Fruit fly (Drosophila melanogaster): ENCODE data around the gene CG45064.

CG45064 gene

DNA sequence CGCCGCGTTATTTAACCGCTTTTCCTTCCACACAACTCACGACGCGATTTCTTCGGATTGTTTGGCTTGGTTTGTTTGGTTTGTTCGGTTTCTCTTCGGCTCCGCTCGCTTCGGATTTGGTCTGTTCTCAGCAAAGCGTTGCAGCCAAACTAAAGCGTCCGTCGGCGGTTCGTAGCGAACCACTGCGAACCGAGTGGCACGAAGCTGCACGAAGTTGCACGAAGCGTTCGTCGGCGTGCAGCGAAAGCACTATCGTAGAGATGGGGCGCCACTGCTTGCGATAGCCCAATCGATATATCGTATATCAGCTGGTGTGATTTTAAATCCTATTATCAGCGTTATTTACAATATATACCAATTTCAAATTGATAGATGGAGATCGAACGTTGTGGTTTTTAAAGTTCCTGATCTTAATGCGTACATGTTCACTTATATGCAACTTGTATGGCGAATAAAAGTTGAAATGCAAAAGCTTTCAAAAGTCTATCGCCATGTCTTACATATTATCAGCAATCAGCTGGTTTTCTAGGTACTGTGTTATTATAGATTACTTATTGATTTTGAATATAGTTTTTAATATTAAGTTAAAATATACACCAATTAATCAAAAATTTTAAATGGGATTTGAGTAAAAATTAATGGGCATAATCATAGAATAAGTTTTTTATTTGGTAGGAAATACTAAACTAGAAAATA is 56.3 kb downstream of the CG45064 start, which contains the start of gene rut (continued):
- TF ChIP-seq caup (GFP tag; optimal IDR thresholded peaks at IDR 0.05; ENCODE audit: severe bottlenecking), result peak; percentile 5
- TF ChIP-seq E2f2 (GFP tag; IDR thresholded peaks at IDR 0.05), result peak; percentile 55; the same call in 1 of the 2 replicates
- TF ChIP-seq Lhr (GFP tag; optimal IDR thresholded peaks at IDR 0.05), result no peak
- TF ChIP-seq repo (GFP tag; optimal IDR thresholded peaks at IDR 0.05), result no peak
- TF ChIP-seq CG4360 (GFP tag; IDR thresholded peaks at IDR 0.05), result no peak
- TF ChIP-seq CG31388 (GFP tag; optimal IDR thresholded peaks at IDR 0.05), result no peak
- no peak for TF ChIP-seq Spps (tag; optimal IDR thresholded peaks at IDR 0.05)
- peak; percentile 92; the same call in 1 of the 2 replicates for TF ChIP-seq ato (GFP tag; IDR thresholded peaks at IDR 0.05; ENCODE audit: partially characterized antibody)
- peak; percentile 65 for TF ChIP-seq CG2129 (GFP tag; IDR thresholded peaks at IDR 0.05; ENCODE audit: partially characterized antibody)
- TF ChIP-seq onecut (GFP tag; IDR thresholded peaks at IDR 0.05), result peak; percentile 22; the same call in 1 of the 2 replicates
- TF ChIP-seq CG18476 (GFP tag; optimal IDR thresholded peaks at IDR 0.05), result no peak
- TF ChIP-seq CG3847 (GFP tag; IDR thresholded peaks at IDR 0.05), result peak; percentile 27; the same call in 1 of the 2 replicates
- TF ChIP-seq Ets97D (GFP tag; optimal IDR thresholded peaks at IDR 0.05), result peak; percentile 35
- no peak for TF ChIP-seq CG6813 (GFP tag; optimal IDR thresholded peaks at IDR 0.05)
- TF ChIP-seq NfI (GFP tag; optimal IDR thresholded peaks at IDR 0.05), result no peak
- no peak for TF ChIP-seq ind (GFP tag; optimal IDR thresholded peaks at IDR 0.05)
- TF ChIP-seq ara (GFP tag; IDR thresholded peaks at IDR 0.05), result 0 out of 2 replicates have a peak, but pooled peaks have one; percentile 19
- no peak for TF ChIP-seq CG17186 (GFP tag; optimal IDR thresholded peaks at IDR 0.05)
- TF ChIP-seq al (GFP tag; IDR thresholded peaks at IDR 0.05), result 0 out of 2 replicates have a peak, but pooled peaks have one; percentile 9
- no peak for TF ChIP-seq CG9727 (GFP tag; optimal IDR thresholded peaks at IDR 0.05)
- TF ChIP-seq klu (GFP tag; IDR thresholded peaks at IDR 0.05), result no peak
- peak; percentile 94 for TF ChIP-seq CG14860 (GFP tag; IDR thresholded peaks at IDR 0.05; ENCODE audit: partially characterized antibody)
- no peak for TF ChIP-seq p53 (GFP tag; optimal IDR thresholded peaks at IDR 0.05)
- no peak for TF ChIP-seq lola (GFP tag; optimal IDR thresholded peaks at IDR 0.05)
- TF ChIP-seq slou (GFP tag; optimal IDR thresholded peaks at IDR 0.05), result no peak
- no peak for TF ChIP-seq NK7.1 (GFP tag; optimal IDR thresholded peaks at IDR 0.05)
- no peak for TF ChIP-seq CG12104 (GFP tag; optimal IDR thresholded peaks at IDR 0.05)
- TF ChIP-seq CG1647 (GFP tag; optimal IDR thresholded peaks at IDR 0.05), result peak; percentile 9
- peak; percentile 3 for TF ChIP-seq CG7987 (GFP tag; optimal IDR thresholded peaks at IDR 0.05)
- TF ChIP-seq Blimp-1 (GFP tag; optimal IDR thresholded peaks at IDR 0.05), result no peak
- TF ChIP-seq CG3995 (GFP tag; optimal IDR thresholded peaks at IDR 0.05), result peak; percentile 84
- TF ChIP-seq tna (GFP tag; IDR thresholded peaks at IDR 0.05; ENCODE audit: partially characterized antibody), result peak; percentile 93
- TF ChIP-seq HmgD (GFP tag; optimal IDR thresholded peaks at IDR 0.05), result peak; percentile 3
- no peak for TF ChIP-seq lilli (GFP tag; optimal IDR thresholded peaks at IDR 0.05)
- TF ChIP-seq Optix (GFP tag; IDR thresholded peaks at IDR 0.05), result 0 out of 3 replicates have a peak, but pooled peaks have one; percentile 10
- TF ChIP-seq hbn (GFP tag; IDR thresholded peaks at IDR 0.05; ENCODE audit: partially characterized antibody), result peak; percentile 92
- TF ChIP-seq Taf1 (GFP tag; IDR thresholded peaks at IDR 0.05), result no peak
- no peak for TF ChIP-seq CG11696 (GFP tag; IDR thresholded peaks at IDR 0.05)
- TF ChIP-seq CG10274 (GFP tag; optimal IDR thresholded peaks at IDR 0.05), result peak; percentile 14
- TF ChIP-seq CG1529 (GFP tag; optimal IDR thresholded peaks at IDR 0.05), result no peak
- TF ChIP-seq HLH54F (GFP tag; optimal IDR thresholded peaks at IDR 0.05), result peak; percentile 23
- peak; percentile 11 for TF ChIP-seq nom (GFP tag; optimal IDR thresholded peaks at IDR 0.05)
- peak; percentile 22 for TF ChIP-seq CG9817 (tag; optimal IDR thresholded peaks at IDR 0.05)
- TF ChIP-seq CG33213 (GFP tag; optimal IDR thresholded peaks at IDR 0.05), result no peak
- peak; percentile 15 for TF ChIP-seq PHDP (tag; optimal IDR thresholded peaks at IDR 0.05)
- no peak for TF ChIP-seq CG4282 (GFP tag; optimal IDR thresholded peaks at IDR 0.05)
- peak; percentile 1 for TF ChIP-seq phol (tag; optimal IDR thresholded peaks at IDR 0.05)
- TF ChIP-seq CG9876 (GFP tag; optimal IDR thresholded peaks at IDR 0.05), result no peak
- no peak for TF ChIP-seq kah (GFP tag; optimal IDR thresholded peaks at IDR 0.05)
